Worm (Caenorhabditis elegans) whole organism, L4 larva: ENCODE data around the gene unc-27.

Experiments used
- D1046.2 ChIP-seq: fragments of 200-800 bp; sonication (Bioruptor generic); IDR thresholded peaks from 2 replicates; pipeline ENCODE4 v1.3.6; 2022; ENCODE audit warnings: missing genetic modification characterization, missing compliant biosample characterization
- F37D6.2 ChIP-seq: sonication (generic microtip); optimal IDR thresholded peaks from 2 replicates; lab custom pipeline; 2016; ENCODE audit warnings: mild to moderate bottlenecking, missing genetic modification characterization, missing compliant biosample characterization
- ZK337.2 ChIP-seq: fragments of 200-800 bp; sonication (Bioruptor generic); IDR thresholded peaks from 2 replicates; pipeline ENCODE4 v1.3.6; 2022; ENCODE audit warnings: missing genetic modification reagents, missing genetic modification characterization, missing compliant biosample characterization
- ama-1 ChIP-seq: fragments of 150-350 bp; optimal IDR thresholded peaks from 2 replicates; lab custom pipeline; 2014; ENCODE audit warnings: inconsistent platforms, mixed read lengths
- ceh-20 ChIP-seq: fragments of 200-800 bp; sonication (Bioruptor generic); IDR thresholded peaks from 2 replicates; pipeline ENCODE4 v1.3.6; 2022; ENCODE audit warnings: missing genetic modification reagents, missing genetic modification characterization, missing compliant biosample characterization
- ceh-44 ChIP-seq: fragments of 200-800 bp; sonication (Bioruptor generic); IDR thresholded peaks from 2 replicates; pipeline ENCODE4 v1.3.6; 2022; ENCODE audit warnings: missing genetic modification reagents, missing genetic modification characterization, missing compliant biosample characterization
- ceh-62 ChIP-seq: sonication (generic microtip); optimal IDR thresholded peaks from 2 replicates; lab custom pipeline; 2017; ENCODE audit warnings: missing biosample characterization, missing genetic modification characterization
- ces-1 ChIP-seq: fragments of 150-350 bp; sonication (generic microtip); optimal IDR thresholded peaks from 4 replicates; lab custom pipeline; 2014; ENCODE audit warnings: missing biosample characterization, missing genetic modification reagents, missing genetic modification characterization
- cey-2 ChIP-seq: sonication (generic microtip); optimal IDR thresholded peaks from 3 replicates; lab custom pipeline; 2017; ENCODE audit warnings: missing genetic modification characterization, mild to moderate bottlenecking, missing compliant biosample characterization, antibody characterized with exemption, borderline replicate concordance; ENCODE audit not compliant: insufficient read depth
- daf-19 ChIP-seq: fragments of 200-800 bp; sonication (Bioruptor generic); conservative IDR thresholded peaks from 2 replicates; pipeline ENCODE4 v1.3.6; 2022; ENCODE audit warnings: missing genetic modification characterization, missing compliant biosample characterization
- daf-8 ChIP-seq: fragments of 200-800 bp; sonication (Bioruptor generic); IDR thresholded peaks from 2 replicates; pipeline ENCODE4 v1.3.6; 2022; ENCODE audit warnings: missing genetic modification characterization, missing compliant biosample characterization
- dmd-9 ChIP-seq: fragments of 200-800 bp; sonication (Bioruptor generic); IDR thresholded peaks from 2 replicates; pipeline ENCODE4 v1.3.6; 2022; ENCODE audit warnings: missing genetic modification reagents, missing genetic modification characterization, missing compliant biosample characterization
- dpl-1 ChIP-seq: fragments of 150-350 bp; optimal IDR thresholded peaks from 2 replicates; lab custom pipeline; 2014; ENCODE audit warnings: missing biosample characterization, missing genetic modification reagents, missing genetic modification characterization
- duxl-1 ChIP-seq: sonication (generic microtip); optimal IDR thresholded peaks from 2 replicates; lab custom pipeline; 2016; ENCODE audit warnings: mild to moderate bottlenecking, missing genetic modification characterization, moderate library complexity, missing compliant biosample characterization; ENCODE audit not compliant: poor library complexity
- fkh-10 ChIP-seq: fragments of 150-350 bp; optimal IDR thresholded peaks from 2 replicates; lab custom pipeline; 2014; ENCODE audit warnings: missing biosample characterization, missing genetic modification reagents, missing genetic modification characterization
- fos-1 ChIP-seq: fragments of 150-350 bp; optimal IDR thresholded peaks from 2 replicates; lab custom pipeline; 2014; ENCODE audit warnings: missing biosample characterization, missing genetic modification characterization
- gei-8 ChIP-seq: fragments of 200-800 bp; sonication (Bioruptor generic); optimal IDR thresholded peaks from 2 replicates; lab custom pipeline; 2018; ENCODE audit warnings: mild to moderate bottlenecking, missing genetic modification characterization, missing compliant biosample characterization
- jun-1 ChIP-seq: fragments of 150-350 bp; optimal IDR thresholded peaks from 2 replicates; lab custom pipeline; 2014; ENCODE audit warnings: missing biosample characterization, missing genetic modification reagents, missing genetic modification characterization
- lim-7 ChIP-seq: fragments of 200-800 bp; sonication (Bioruptor generic); IDR thresholded peaks from 2 replicates; pipeline ENCODE4 v1.3.6; 2022; ENCODE audit warnings: missing genetic modification characterization, missing compliant biosample characterization
- lin-1 ChIP-seq: fragments of 200-800 bp; sonication (Bioruptor generic); IDR thresholded peaks from 2 replicates; pipeline ENCODE4 v1.3.6; 2022; ENCODE audit warnings: missing genetic modification reagents, missing genetic modification characterization, missing compliant biosample characterization
- lin-13 ChIP-seq: fragments of 150-350 bp; optimal IDR thresholded peaks from 2 replicates; lab custom pipeline; 2014; ENCODE audit warnings: missing biosample characterization, missing genetic modification reagents, missing genetic modification characterization
- lin-15B ChIP-seq: fragments of 150-350 bp; sonication (generic microtip); optimal IDR thresholded peaks from 3 replicates; lab custom pipeline; 2014; ENCODE audit warnings: missing biosample characterization, missing genetic modification characterization
- lin-29 ChIP-seq: fragments of 200-800 bp; sonication (Bioruptor generic); IDR thresholded peaks from 2 replicates; pipeline ENCODE4 v1.3.6; 2022; ENCODE audit warnings: missing genetic modification reagents, missing genetic modification characterization, missing compliant biosample characterization
- lin-38 ChIP-seq: fragments of 200-800 bp; sonication (Bioruptor generic); IDR thresholded peaks from 2 replicates; pipeline ENCODE4 v1.3.6; 2022; ENCODE audit warnings: missing genetic modification reagents, missing genetic modification characterization, missing compliant biosample characterization
- madf-9 ChIP-seq: fragments of 200-800 bp; sonication (Bioruptor generic); conservative IDR thresholded peaks from 2 replicates; pipeline ENCODE4 v1.3.6; 2022; ENCODE audit warnings: missing genetic modification reagents, missing genetic modification characterization, missing compliant biosample characterization
- mdl-1 ChIP-seq, 2 experiments: fragments of 150-350 bp in 1 of 2; sonication (generic microtip) in 1 of 2; optimal IDR thresholded peaks; 2 replicates each; lab custom pipeline; 2014 to 2017; ENCODE audit warnings: missing biosample characterization in 2 of 2, missing genetic modification characterization in 2 of 2
- mep-1 ChIP-seq: fragments of 150-350 bp; sonication (generic microtip); optimal IDR thresholded peaks from 3 replicates; lab custom pipeline; 2014; ENCODE audit warnings: missing biosample characterization, missing genetic modification characterization
- mes-2 ChIP-seq: sonication (generic microtip); optimal IDR thresholded peaks from 2 replicates; lab custom pipeline; 2016; ENCODE audit warnings: missing genotype, mild to moderate bottlenecking, missing genetic modification characterization, missing compliant biosample characterization; ENCODE audit not compliant: poor library complexity, severe bottlenecking
- mxl-2 ChIP-seq: fragments of 200-800 bp; sonication (Bioruptor generic); conservative IDR thresholded peaks from 2 replicates; pipeline ENCODE4 v1.3.6; 2022; ENCODE audit warnings: missing genetic modification reagents, missing genetic modification characterization, missing compliant biosample characterization
- mxl-3 ChIP-seq: fragments of 200-800 bp; sonication (Bioruptor generic); optimal IDR thresholded peaks from 2 replicates; lab custom pipeline; 2018; ENCODE audit warnings: mild to moderate bottlenecking, missing genetic modification characterization, missing compliant biosample characterization
- nhr-10 ChIP-seq: fragments of 150-350 bp; optimal IDR thresholded peaks from 2 replicates; lab custom pipeline; 2014; ENCODE audit warnings: missing biosample characterization, missing genetic modification characterization
- nhr-111 ChIP-seq: fragments of 200-800 bp; sonication (Bioruptor generic); optimal IDR thresholded peaks from 2 replicates; lab custom pipeline; 2018; ENCODE audit warnings: mild to moderate bottlenecking, missing genetic modification characterization, missing compliant biosample characterization
- nhr-237 ChIP-seq: sonication (generic microtip); optimal IDR thresholded peaks from 2 replicates; lab custom pipeline; 2017; ENCODE audit warnings: missing biosample characterization, missing genetic modification characterization
- nhr-25 ChIP-seq: sonication (generic microtip); optimal IDR thresholded peaks from 2 replicates; lab custom pipeline; 2017; ENCODE audit warnings: missing genetic modification characterization, mild to moderate bottlenecking, missing compliant biosample characterization, antibody characterized with exemption, moderate library complexity, borderline replicate concordance; ENCODE audit not compliant: insufficient read depth
- nhr-41 ChIP-seq: fragments of 200-800 bp; sonication (Bioruptor generic); IDR thresholded peaks from 2 replicates; pipeline ENCODE4 v1.3.6; 2022; ENCODE audit warnings: missing genetic modification reagents, missing genetic modification characterization, missing compliant biosample characterization
- nhr-42 ChIP-seq: fragments of 200-800 bp; sonication (Bioruptor generic); IDR thresholded peaks from 2 replicates; pipeline ENCODE4 v1.3.6; 2022; ENCODE audit warnings: missing genetic modification characterization, missing compliant biosample characterization
- nhr-48 ChIP-seq: sonication (generic microtip); optimal IDR thresholded peaks from 2 replicates; lab custom pipeline; 2016; ENCODE audit warnings: mild to moderate bottlenecking, missing genetic modification characterization, missing compliant biosample characterization
- nhr-77 ChIP-seq: fragments of 150-350 bp; optimal IDR thresholded peaks from 2 replicates; lab custom pipeline; 2014; ENCODE audit warnings: missing biosample characterization, missing genetic modification characterization
- pha-4 ChIP-seq, 2 experiments: fragments of 150-350 bp in 1 of 2; fragments of 200-800 bp in 1 of 2; sonication (Bioruptor generic) in 1 of 2; IDR thresholded peaks in 1 of 2; optimal IDR thresholded peaks in 1 of 2; 2 replicates each; pipeline versions ENCODE4 v1.3.6 to Lab custom; 2014 to 2022; ENCODE audit warnings: missing genetic modification characterization in 2 of 2, missing genetic modification reagents in 2 of 2, missing biosample characterization in 1 of 2, missing compliant biosample characterization in 1 of 2
- pqm-1 ChIP-seq: sonication (generic microtip); optimal IDR thresholded peaks from 2 replicates; lab custom pipeline; 2017; ENCODE audit warnings: missing biosample characterization, missing genetic modification characterization
- rbr-2 ChIP-seq: sonication (generic microtip); optimal IDR thresholded peaks from 2 replicates; lab custom pipeline; 2016; ENCODE audit warnings: missing genotype, missing genetic modification characterization, missing compliant biosample characterization
- snpc-1.2 ChIP-seq: fragments of 200-800 bp; sonication (Bioruptor generic); IDR thresholded peaks from 2 replicates; pipeline ENCODE4 v1.3.6; 2022; ENCODE audit warnings: missing genetic modification reagents, missing genetic modification characterization, missing compliant biosample characterization
- spr-3 ChIP-seq: fragments of 200-800 bp; sonication (Bioruptor generic); optimal IDR thresholded peaks from 2 replicates; lab custom pipeline; 2018; ENCODE audit warnings: mild to moderate bottlenecking, missing genetic modification characterization, missing compliant biosample characterization
- tra-1 ChIP-seq: fragments of 200-800 bp; sonication (Bioruptor generic); IDR thresholded peaks from 2 replicates; pipeline ENCODE4 v1.3.6; 2022; ENCODE audit warnings: missing genetic modification reagents, missing genetic modification characterization, missing compliant biosample characterization
- unc-130 ChIP-seq: sonication (generic microtip); optimal IDR thresholded peaks from 2 replicates; lab custom pipeline; 2016; ENCODE audit warnings: missing genetic modification reagents, missing genetic modification characterization, missing compliant biosample characterization
- unc-39 ChIP-seq: sonication (generic microtip); optimal IDR thresholded peaks from 2 replicates; lab custom pipeline; 2017; ENCODE audit warnings: missing biosample characterization, missing genetic modification characterization
- unc-62 ChIP-seq, 3 experiments: fragments of 150-350 bp in 1 of 3; sonication (generic microtip); optimal IDR thresholded peaks in 2 of 3; peaks in 1 of 3; 1 replicate in 1 of 3; 2 replicates in 2 of 3; lab custom pipeline; 2014 to 2017; ENCODE audit warnings: missing biosample characterization in 3 of 3, missing genetic modification characterization in 3 of 3, missing genetic modification reagents in 3 of 3, missing genotype in 1 of 3
- zfp-3 ChIP-seq: fragments of 200-800 bp; sonication (Bioruptor generic); conservative IDR thresholded peaks from 2 replicates; pipeline ENCODE4 v1.3.6; 2022; ENCODE audit warnings: missing genetic modification reagents, missing genetic modification characterization, missing compliant biosample characterization
- ztf-11 ChIP-seq: fragments of 150-350 bp; optimal IDR thresholded peaks from 2 replicates; lab custom pipeline; 2014; ENCODE audit warnings: missing biosample characterization, missing genetic modification characterization

unc-27 gene

DNA sequence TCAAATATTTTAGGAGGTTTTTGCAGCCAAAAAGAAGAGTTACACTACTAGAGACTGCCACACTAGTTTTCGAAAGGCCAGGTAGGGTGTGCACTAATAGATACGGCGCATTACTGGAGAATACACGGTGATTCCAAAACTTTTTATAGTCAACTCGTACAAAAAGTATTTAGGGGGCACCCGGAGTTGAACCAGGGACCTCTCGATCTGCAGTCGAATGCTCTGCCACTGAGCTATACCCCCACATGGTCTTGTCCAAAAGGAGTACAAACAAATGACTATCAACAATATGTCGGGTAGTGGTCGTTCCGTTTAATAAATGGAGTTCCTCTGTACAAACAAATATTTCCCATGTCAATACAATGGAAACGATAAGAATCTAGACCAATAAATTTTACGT lies 28.7 kb downstream of the unc-27 start (continued):
- TF ChIP-seq duxl-1 (tag; lab: Kevin White, UChicago), result no peak
- TF ChIP-seq unc-62 (GFP tag; optimal IDR thresholded peaks at IDR 0.05 in 1 of 2; lab: Kevin White, UChicago), result no peak
- TF ChIP-seq unc-62 (tag; optimal IDR thresholded peaks at IDR 0.05; lab: Kevin White, UChicago), result no peak
- no peak for TF ChIP-seq ceh-20 (GFP tag; lab: Robert Waterston, UW)
- no peak for TF ChIP-seq mxl-3 (GFP tag; lab: Kevin White, UChicago)
- peak; percentile 34; the same call in 1 of the 2 replicates for TF ChIP-seq mxl-2 (GFP tag; lab: Robert Waterston, UW)
- TF ChIP-seq lim-7 (GFP tag; lab: Robert Waterston, UW), result peak; percentile 82
- no peak for TF ChIP-seq spr-3
- no peak for TF ChIP-seq ceh-62 (tag; lab: Kevin White, UChicago)
- TF ChIP-seq zfp-3 (GFP tag; lab: Robert Waterston, UW), result peak; percentile 45; the same call in 1 of the 2 replicates
- TF ChIP-seq fos-1, result no peak
- peak; percentile 37; the same call in 1 of the 2 replicates for TF ChIP-seq madf-9
- peak; percentile 68; the same call in 1 of the 2 replicates for TF ChIP-seq pha-4 (GFP tag; IDR thresholded peaks at IDR 0.05; lab: Robert Waterston, UW)
- TF ChIP-seq pha-4 (tag; optimal IDR thresholded peaks at IDR 0.05; lab: Kevin White, UChicago), result no peak
- no peak for TF ChIP-seq nhr-237 (tag; lab: Kevin White, UChicago)
- no peak for TF ChIP-seq dpl-1 (GFP tag; lab: Kevin White, UChicago)
- TF ChIP-seq nhr-48, result no peak
- TF ChIP-seq unc-130 (GFP tag; lab: Kevin White, UChicago), result no peak
- TF ChIP-seq nhr-10 (tag; lab: Kevin White, UChicago), result no peak
- no peak for TF ChIP-seq lin-15B (tag; lab: Kevin White, UChicago)
- peak; percentile 27 for TF ChIP-seq nhr-77 (tag; lab: Kevin White, UChicago)
- TF ChIP-seq D1046.2 (GFP tag; lab: Robert Waterston, UW), result no peak
- TF ChIP-seq fkh-10 (GFP tag; lab: Kevin White, UChicago), result no peak
- TF ChIP-seq nhr-111, result no peak
- peak; percentile 23 for TF ChIP-seq gei-8 (GFP tag; lab: Kevin White, UChicago)
- TF ChIP-seq daf-19 (GFP tag; lab: Robert Waterston, UW), result 0 out of 2 replicates have a peak, but pooled peaks have one; percentile 45
- TF ChIP-seq F37D6.2 (tag; lab: Kevin White, UChicago), result no peak
- no peak for TF ChIP-seq mdl-1 (tag; optimal IDR thresholded peaks at IDR 0.05; lab: Kevin White, UChicago)
- TF ChIP-seq daf-8 (GFP tag; lab: Robert Waterston, UW), result no peak
- no peak for TF ChIP-seq cey-2 (tag; lab: Kevin White, UChicago)
- no peak for TF ChIP-seq nhr-25 (tag; lab: Kevin White, UChicago)
- peak; percentile 34; the same call in 1 of the 2 replicates for TF ChIP-seq lin-38
- peak; percentile 35; the same call in 1 of the 2 replicates for TF ChIP-seq lin-1
- no peak for TF ChIP-seq ztf-11 (tag; lab: Kevin White, UChicago)
- TF ChIP-seq snpc-1.2 (GFP tag; lab: Robert Waterston, UW), result no peak; the same call in none of the 2 replicates
- TF ChIP-seq lin-29 (GFP tag; lab: Robert Waterston, UW), result no peak
- no peak for TF ChIP-seq ama-1 (lab: Kevin White, UChicago)
- no peak for TF ChIP-seq ZK337.2 (GFP tag; lab: Robert Waterston, UW)
- TF ChIP-seq nhr-42, result no peak
- TF ChIP-seq mes-2 (tag; lab: Kevin White, UChicago), result peak; percentile 60
- peak; percentile 72 for TF ChIP-seq nhr-41
- TF ChIP-seq mep-1 (tag; lab: Kevin White, UChicago), result peak; percentile 23
- no peak for TF ChIP-seq rbr-2 (tag; lab: Kevin White, UChicago)
- TF ChIP-seq dmd-9 (GFP tag; lab: Robert Waterston, UW), result no peak
- no peak for TF ChIP-seq ces-1 (GFP tag; lab: Kevin White, UChicago)
- no peak for TF ChIP-seq unc-39 (tag; lab: Kevin White, UChicago)
- peak; percentile 66; the same call in 1 of the 2 replicates for TF ChIP-seq tra-1 (GFP tag; lab: Robert Waterston, UW)
- no peak for TF ChIP-seq pqm-1 (tag; lab: Kevin White, UChicago)
- TF ChIP-seq jun-1 (tag; lab: Kevin White, UChicago), result no peak
- no peak for TF ChIP-seq lin-13 (GFP tag; lab: Kevin White, UChicago)
- 0 out of 2 replicates have a peak, but pooled peaks have one; percentile 10 for TF ChIP-seq ceh-44 (GFP tag; lab: Robert Waterston, UW)
